Fruit fly (Drosophila melanogaster) whole organism, embryonic: ENCODE data around the gene Cyp4g15.

Experiments used
- Asciz ChIP-seq: fragments of 200-800 bp; sonication (Bioruptor generic); optimal IDR thresholded peaks from 2 replicates; lab custom pipeline; 2017; ENCODE audit warnings: missing biosample characterization, mild to moderate bottlenecking, missing genetic modification characterization, missing genetic modification reagents
- Atf-2 ChIP-seq: fragments of 200-800 bp; sonication (Bioruptor generic); optimal IDR thresholded peaks from 2 replicates; lab custom pipeline; 2016; ENCODE audit warnings: missing biosample characterization, missing genetic modification characterization
- Awh ChIP-seq: fragments of 200-800 bp; sonication (Bioruptor generic); IDR thresholded peaks from 2 replicates; pipeline ENCODE4, ENCODE4 v1.3.6; 2022; ENCODE audit warnings: missing biosample characterization, missing genetic modification characterization
- CG10979 ChIP-seq: fragments of 200-800 bp; sonication (Bioruptor generic); optimal IDR thresholded peaks from 2 replicates; lab custom pipeline; 2018; ENCODE audit warnings: missing biosample characterization, mild to moderate bottlenecking, missing genetic modification characterization, moderate library complexity
- CG11398 ChIP-seq: fragments of 200-800 bp; sonication (Bioruptor generic); optimal IDR thresholded peaks from 2 replicates; lab custom pipeline; 2016; ENCODE audit warnings: missing biosample characterization, missing genetic modification characterization
- CG11456 ChIP-seq: fragments of 200-800 bp; sonication (Bioruptor generic); IDR thresholded peaks from 3 replicates; pipeline ENCODE4 v1.3.6; 2022; ENCODE audit warnings: missing biosample characterization, missing genetic modification characterization
- CG11695 ChIP-seq: fragments of 200-800 bp; sonication (Bioruptor generic); IDR thresholded peaks from 3 replicates; pipeline ENCODE4 v1.3.6; 2022; ENCODE audit warnings: missing biosample characterization, missing genetic modification characterization
- CG11723 ChIP-seq: fragments of 200-800 bp; sonication (Bioruptor generic); optimal IDR thresholded peaks from 2 replicates; lab custom pipeline; 2017; ENCODE audit warnings: missing biosample characterization, mild to moderate bottlenecking, missing genetic modification characterization
- CG12155 ChIP-seq: fragments of 200-800 bp; sonication (Bioruptor generic); optimal IDR thresholded peaks from 3 replicates; lab custom pipeline; 2016; ENCODE audit warnings: missing biosample characterization, missing genetic modification characterization
- CG12391 ChIP-seq: fragments of 200-800 bp; sonication (Bioruptor generic); optimal IDR thresholded peaks from 3 replicates; lab custom pipeline; 2018; ENCODE audit warnings: missing biosample characterization, mild to moderate bottlenecking, missing genetic modification characterization, moderate library complexity
- CG12769 ChIP-seq: fragments of 200-800 bp; sonication (Bioruptor generic); optimal IDR thresholded peaks from 2 replicates; lab custom pipeline; 2019; ENCODE audit warnings: missing biosample characterization, mild to moderate bottlenecking, missing genetic modification characterization, moderate library complexity
- CG13123 ChIP-seq: fragments of 200-800 bp; sonication (Bioruptor generic); optimal IDR thresholded peaks from 2 replicates; lab custom pipeline; 2016; ENCODE audit warnings: missing biosample characterization, missing genetic modification characterization
- CG13296 ChIP-seq: fragments of 200-800 bp; sonication (Bioruptor generic); optimal IDR thresholded peaks from 3 replicates; lab custom pipeline; 2018; ENCODE audit warnings: missing biosample characterization, mild to moderate bottlenecking, missing genetic modification characterization
- CG1603 ChIP-seq: fragments of 200-800 bp; sonication (Bioruptor generic); optimal IDR thresholded peaks from 2 replicates; lab custom pipeline; 2019; ENCODE audit warnings: missing biosample characterization, mild to moderate bottlenecking, missing genetic modification characterization, moderate library complexity
- CG1647 ChIP-seq: fragments of 200-800 bp; sonication (Bioruptor generic); optimal IDR thresholded peaks from 3 replicates; lab custom pipeline; 2016; ENCODE audit warnings: missing biosample characterization, missing genetic modification characterization
- CG17385 ChIP-seq: fragments of 200-800 bp; sonication (Bioruptor generic); optimal IDR thresholded peaks from 3 replicates; lab custom pipeline; 2018; ENCODE audit warnings: missing biosample characterization, mild to moderate bottlenecking, missing genetic modification characterization
- CG18599 ChIP-seq: fragments of 200-800 bp; sonication (Bioruptor generic); optimal IDR thresholded peaks from 3 replicates; lab custom pipeline; 2017; ENCODE audit warnings: missing biosample characterization, missing genetic modification characterization, mild to moderate bottlenecking, moderate library complexity, missing genetic modification reagents
- CG2129 ChIP-seq: fragments of 200-800 bp; sonication (Bioruptor generic); IDR thresholded peaks from 2 replicates; pipeline ENCODE4 v1.3.6; 2022; ENCODE audit warnings: missing biosample characterization, missing genetic modification characterization; ENCODE audit not compliant: partially characterized antibody
- CG31388 ChIP-seq: fragments of 200-800 bp; sonication (Bioruptor generic); optimal IDR thresholded peaks from 2 replicates; lab custom pipeline; 2016; ENCODE audit warnings: missing biosample characterization, missing genetic modification characterization
- CG3726 ChIP-seq: fragments of 200-800 bp; sonication (Bioruptor generic); IDR thresholded peaks from 3 replicates; pipeline ENCODE4, ENCODE4 v1.3.6; 2022; ENCODE audit warnings: missing biosample characterization, missing genetic modification characterization
- CG6654 ChIP-seq: fragments of 200-800 bp; sonication (Bioruptor generic); optimal IDR thresholded peaks from 2 replicates; lab custom pipeline; 2017; ENCODE audit warnings: missing biosample characterization, mild to moderate bottlenecking, missing genetic modification characterization
- CG7556 ChIP-seq: fragments of 200-800 bp; sonication (Bioruptor generic); optimal IDR thresholded peaks from 2 replicates; lab custom pipeline; 2017; ENCODE audit warnings: missing biosample characterization, mild to moderate bottlenecking, missing genetic modification characterization
- CG7987 ChIP-seq: fragments of 200-800 bp; sonication (Bioruptor generic); optimal IDR thresholded peaks from 2 replicates; lab custom pipeline; 2018; ENCODE audit warnings: missing biosample characterization, mild to moderate bottlenecking, missing genetic modification characterization, moderate library complexity
- CG8359 ChIP-seq: fragments of 200-800 bp; sonication (Bioruptor generic); optimal IDR thresholded peaks from 2 replicates; lab custom pipeline; 2017; ENCODE audit warnings: missing biosample characterization, mild to moderate bottlenecking, missing genetic modification characterization, borderline replicate concordance
- CG9797 ChIP-seq: fragments of 200-800 bp; sonication (Bioruptor generic); optimal IDR thresholded peaks from 3 replicates; lab custom pipeline; 2018; ENCODE audit warnings: missing biosample characterization, mild to moderate bottlenecking, missing genetic modification characterization
- Fer3 ChIP-seq: fragments of 200-800 bp; sonication (Bioruptor generic); optimal IDR thresholded peaks from 2 replicates; lab custom pipeline; 2018; ENCODE audit warnings: missing biosample characterization, mild to moderate bottlenecking, missing genetic modification characterization, moderate library complexity
- Hmr ChIP-seq: fragments of 200-800 bp; sonication (Bioruptor generic); optimal IDR thresholded peaks from 3 replicates; lab custom pipeline; 2017; ENCODE audit warnings: mild to moderate bottlenecking, missing biosample characterization, missing genetic modification reagents, missing genetic modification characterization
- Mes4 ChIP-seq: fragments of 200-800 bp; sonication (Bioruptor generic); optimal IDR thresholded peaks from 2 replicates; lab custom pipeline; 2016; ENCODE audit warnings: missing biosample characterization, missing genetic modification characterization
- Ptx1 ChIP-seq: fragments of 200-800 bp; sonication (Bioruptor generic); IDR thresholded peaks from 2 replicates; pipeline ENCODE4 v1.3.6; 2022; ENCODE audit warnings: missing biosample characterization, missing genetic modification characterization
- Rfx ChIP-seq: fragments of 200-800 bp; sonication (Bioruptor generic); IDR thresholded peaks from 2 replicates; pipeline ENCODE4 v1.3.6; 2022; ENCODE audit warnings: missing biosample characterization, missing genetic modification characterization
- Ssrp ChIP-seq: fragments of 200-800 bp; sonication (Bioruptor generic); optimal IDR thresholded peaks from 2 replicates; lab custom pipeline; 2018; ENCODE audit warnings: missing biosample characterization, mild to moderate bottlenecking, missing genetic modification characterization, moderate library complexity
- ash1 ChIP-seq: fragments of 200-800 bp; sonication (Bioruptor generic); optimal IDR thresholded peaks from 2 replicates; lab custom pipeline; 2018; ENCODE audit warnings: missing biosample characterization, mild to moderate bottlenecking, missing genetic modification characterization
- ato ChIP-seq: fragments of 200-800 bp; sonication (Bioruptor generic); IDR thresholded peaks from 2 replicates; pipeline ENCODE4 v1.3.6; 2022; ENCODE audit warnings: missing biosample characterization, missing genetic modification characterization; ENCODE audit not compliant: partially characterized antibody
- cas ChIP-seq: fragments of 200-800 bp; sonication (Bioruptor generic); IDR thresholded peaks from 2 replicates; pipeline ENCODE4 v1.3.6; 2022; ENCODE audit warnings: missing biosample characterization, missing genetic modification characterization
- cato ChIP-seq: fragments of 200-800 bp; sonication (Bioruptor generic); optimal IDR thresholded peaks from 2 replicates; lab custom pipeline; 2016; ENCODE audit warnings: missing biosample characterization, missing genetic modification characterization, borderline replicate concordance
- chinmo ChIP-seq: fragments of 200-800 bp; sonication (Bioruptor generic); IDR thresholded peaks from 4 replicates; pipeline ENCODE4 v1.3.6; 2022; ENCODE audit warnings: missing biosample characterization, missing genetic modification characterization; ENCODE audit not compliant: partially characterized antibody
- crp ChIP-seq, 2 experiments: fragments of 200-800 bp; sonication (Bioruptor generic); optimal IDR thresholded peaks; 2 replicates in 1 of 2; 3 replicates in 1 of 2; lab custom pipeline; 2017; ENCODE audit warnings: missing biosample characterization in 2 of 2, missing genetic modification characterization in 2 of 2, mild to moderate bottlenecking in 1 of 2, moderate library complexity in 1 of 2
- ewg ChIP-seq: fragments of 200-800 bp; sonication (Bioruptor generic); optimal IDR thresholded peaks from 3 replicates; lab custom pipeline; 2017; ENCODE audit warnings: mild to moderate bottlenecking, missing biosample characterization, missing genetic modification reagents, missing genetic modification characterization
- fd102C ChIP-seq: fragments of 200-800 bp; sonication (Bioruptor generic); optimal IDR thresholded peaks from 2 replicates; lab custom pipeline; 2018; ENCODE audit warnings: missing biosample characterization, mild to moderate bottlenecking, missing genetic modification characterization, moderate library complexity
- her ChIP-seq: fragments of 200-800 bp; sonication (Bioruptor generic); optimal IDR thresholded peaks from 2 replicates; lab custom pipeline; 2016; ENCODE audit warnings: missing biosample characterization, missing genetic modification characterization
- jing ChIP-seq: fragments of 200-800 bp; sonication (Bioruptor generic); optimal IDR thresholded peaks from 2 replicates; lab custom pipeline; 2018; ENCODE audit warnings: missing biosample characterization, mild to moderate bottlenecking, missing genetic modification characterization
- knrl ChIP-seq: fragments of 200-800 bp; sonication (Bioruptor generic); IDR thresholded peaks from 3 replicates; pipeline ENCODE4 v1.3.6; 2022; ENCODE audit warnings: missing biosample characterization, missing genetic modification characterization; ENCODE audit not compliant: partially characterized antibody
- nau ChIP-seq: fragments of 200-800 bp; sonication (Bioruptor generic); optimal IDR thresholded peaks from 3 replicates; lab custom pipeline; 2017; ENCODE audit warnings: missing biosample characterization, mild to moderate bottlenecking, missing genetic modification characterization, missing genetic modification reagents
- scrt ChIP-seq: fragments of 200-800 bp; sonication (Bioruptor generic); optimal IDR thresholded peaks from 2 replicates; lab custom pipeline; 2018; ENCODE audit warnings: missing biosample characterization, mild to moderate bottlenecking, missing genetic modification characterization, moderate library complexity
- sens ChIP-seq: fragments of 200-800 bp; sonication (Bioruptor generic); peaks from one replicate; lab custom pipeline; 2016; ENCODE audit warnings: missing biosample characterization, missing genetic modification characterization
- sens-2 ChIP-seq: fragments of 200-800 bp; sonication (Bioruptor generic); IDR thresholded peaks from 2 replicates; pipeline ENCODE4 v1.3.6; 2022; ENCODE audit warnings: missing biosample characterization, missing genetic modification characterization
- tup ChIP-seq: fragments of 200-800 bp; sonication (Bioruptor generic); optimal IDR thresholded peaks from 2 replicates; lab custom pipeline; 2016; ENCODE audit warnings: missing biosample characterization, mild to moderate bottlenecking, missing genetic modification characterization, moderate library complexity
- zfh2 ChIP-seq: fragments of 200-800 bp; sonication (Bioruptor generic); optimal IDR thresholded peaks from 2 replicates; lab custom pipeline; 2016; ENCODE audit warnings: missing biosample characterization, missing genetic modification characterization

Cyp4g15 gene

DNA sequence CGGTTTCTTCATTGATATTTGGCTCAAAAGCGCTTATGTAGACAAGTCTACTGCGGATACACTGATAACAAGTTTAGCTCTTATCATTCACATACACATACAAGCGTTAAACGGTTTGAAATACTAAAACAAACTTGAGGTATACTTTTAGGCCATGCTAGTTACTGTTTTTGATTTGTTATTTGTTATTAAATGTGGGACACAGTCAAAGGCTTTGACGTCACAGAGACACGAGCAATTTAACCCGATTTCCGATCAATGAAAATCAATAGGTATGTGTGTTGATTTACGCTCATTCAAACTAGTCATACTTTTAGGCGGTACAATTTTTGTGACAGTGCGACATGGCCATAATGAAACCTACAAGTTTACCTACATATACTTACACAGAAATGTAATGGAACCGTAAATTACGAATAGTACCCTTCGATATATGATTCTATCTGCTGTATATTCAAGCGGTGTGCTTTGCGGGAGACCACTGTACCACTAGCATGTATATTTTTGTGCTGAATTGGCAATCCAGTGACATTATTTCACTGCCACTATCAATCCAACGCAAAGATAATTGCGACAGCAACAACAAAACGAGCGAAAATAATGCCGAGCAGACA lies 30.0 kb upstream of the Cyp4g15 start (continued):
- TF ChIP-seq cas (peak; percentile 50; the same call in 1 of the 2 replicates), ewg (GFP tag; lab: Kevin White, UChicago) (peak; percentile 19), CG7556 (GFP tag; lab: Kevin White, UChicago) (peak; percentile 73), fd102C (GFP tag; lab: Kevin White, UChicago) (no peak), CG3726 (GFP tag; lab: Robert Waterston, UW) (peak; percentile 59; the same call in 1 of the 3 replicates), sens (peak; percentile 92), Atf-2 (peak; percentile 57), nau (GFP tag; lab: Kevin White, UChicago) (peak; percentile 32), CG12155 (GFP tag; lab: Kevin White, UChicago) (peak; percentile 85), CG1647 (GFP tag; lab: Kevin White, UChicago) (peak; percentile 74), CG9797 (no peak), CG17385 (peak; percentile 50), scrt (peak; percentile 80), sens-2 (GFP tag; lab: Robert Waterston, UW) (no peak), CG13296 (GFP tag; lab: Kevin White, UChicago) (peak; percentile 68), Ssrp (tag; lab: Kevin White, UChicago) (peak; percentile 3), CG6654 (GFP tag; lab: Kevin White, UChicago) (peak; percentile 55), CG31388 (GFP tag; lab: Kevin White, UChicago) (no peak), CG11456 (peak; percentile 92), CG18599 (peak; percentile 91), CG8359 (no peak), crp (GFP tag; optimal IDR thresholded peaks at IDR 0.05; lab: Kevin White, UChicago) (no peak), Awh (peak; percentile 73), CG12391 (tag; lab: Kevin White, UChicago) (peak; percentile 61), CG11723 (no peak), Rfx (GFP tag; lab: Robert Waterston, UW) (peak; percentile 95), CG2129 (GFP tag; lab: Robert Waterston, UW) (no peak), Asciz (GFP tag; lab: Kevin White, UChicago) (no peak), CG1603 (peak; percentile 72), tup (no peak), Hmr (GFP tag; lab: Kevin White, UChicago) (peak; percentile 87), her (GFP tag; lab: Kevin White, UChicago) (peak; percentile 80), zfh2 (GFP tag; lab: Kevin White, UChicago) (peak; percentile 92), CG13123 (GFP tag; lab: Kevin White, UChicago) (peak; percentile 31), CG11695 (GFP tag; lab: Robert Waterston, UW) (peak; percentile 73; the same call in 2 of the 3 replicates), Mes4 (GFP tag; lab: Kevin White, UChicago) (peak; percentile 30), jing (GFP tag; lab: Kevin White, UChicago) (peak; percentile 30), Ptx1 (GFP tag; lab: Robert Waterston, UW) (peak; percentile 85), ash1 (peak; percentile 25), knrl (GFP tag; lab: Robert Waterston, UW) (no peak), Fer3 (peak; percentile 91), ato (GFP tag; lab: Robert Waterston, UW) (no peak), CG12769 (tag; lab: Kevin White, UChicago) (peak; percentile 96), CG10979 (tag; lab: Kevin White, UChicago) (no peak), chinmo (0 out of 4 replicates have a peak, but pooled peaks have one; percentile 57), cato (GFP tag; lab: Kevin White, UChicago) (no peak), CG7987 (GFP tag; lab: Kevin White, UChicago) (peak; percentile 20), CG11398 (GFP tag; lab: Kevin White, UChicago) (peak; percentile 44)
